Fruit fly (Drosophila melanogaster): ENCODE measurements around the gene CG34166.

DNA sequence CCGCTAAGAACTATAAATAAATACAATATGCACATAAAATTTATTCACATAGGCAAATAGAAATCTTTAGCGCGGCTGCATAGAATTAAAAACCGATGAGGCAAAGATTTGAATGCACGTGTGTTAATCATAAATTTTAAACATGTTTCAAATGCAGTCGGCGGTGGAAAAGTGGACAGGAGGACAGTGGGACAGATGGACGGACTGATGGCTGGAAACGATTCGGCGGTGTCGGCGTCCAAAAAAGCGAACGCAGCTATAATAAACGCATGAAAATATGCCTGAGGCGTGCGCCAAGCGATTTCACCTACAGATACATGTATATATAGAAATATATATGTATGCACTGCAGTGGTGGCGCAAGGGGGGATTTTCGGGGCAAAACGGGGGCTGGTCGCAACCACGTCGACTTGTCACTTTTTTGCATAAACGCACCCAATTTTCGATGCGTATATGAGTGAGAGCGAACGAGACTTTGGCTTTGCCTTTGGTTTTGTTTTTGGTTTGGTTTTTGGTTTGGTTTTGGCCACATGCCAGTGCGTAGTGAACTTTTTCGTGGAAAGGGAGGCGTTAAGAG lies 43.4 kb upstream of the CG34166 start:
- TF ChIP-seq psq (optimal IDR thresholded peaks at IDR 0.05) (no peak), ttk (optimal IDR thresholded peaks at IDR 0.05) (no peak)

All from Kc167 (cell line).